Fruit fly (Drosophila melanogaster) whole organism, embryonic: Measurements from ENCODE around the gene CG3862.
A peak's percentile ranks its signal among the peaks of the same experiment; 100 is the strongest.

ENCODE experiments used
- Antp ChIP-seq: fragments of 200-800 bp; sonication (Bioruptor generic); optimal IDR thresholded peaks from 3 replicates; lab custom pipeline; 2016; ENCODE audit warnings: missing biosample characterization, missing genetic modification characterization
- Bgb ChIP-seq: fragments of 200-800 bp; sonication (Bioruptor generic); IDR thresholded peaks from 2 replicates; pipeline ENCODE4 v1.3.6; 2022; ENCODE audit warnings: missing biosample characterization, missing genetic modification characterization; ENCODE audit not compliant: partially characterized antibody
- CG11398 ChIP-seq: fragments of 200-800 bp; sonication (Bioruptor generic); optimal IDR thresholded peaks from 2 replicates; lab custom pipeline; 2016; ENCODE audit warnings: missing biosample characterization, missing genetic modification characterization
- CG13287 ChIP-seq: fragments of 200-800 bp; sonication (Bioruptor generic); IDR thresholded peaks from 2 replicates; pipeline ENCODE4 v1.3.6; 2022; ENCODE audit warnings: missing biosample characterization, missing genetic modification characterization; ENCODE audit not compliant: partially characterized antibody
- CG15601 ChIP-seq: fragments of 200-800 bp; sonication (Bioruptor generic); optimal IDR thresholded peaks from 3 replicates; lab custom pipeline; 2019; ENCODE audit warnings: missing biosample characterization, mild to moderate bottlenecking, missing genetic modification characterization, moderate library complexity
- CG17829 ChIP-seq: fragments of 200-800 bp; optimal IDR thresholded peaks from 2 replicates; lab custom pipeline; 2019; ENCODE audit warnings: missing biosample characterization, mild to moderate bottlenecking, missing genetic modification characterization, moderate library complexity
- CG17912 ChIP-seq: fragments of 200-800 bp; sonication (Bioruptor generic); optimal IDR thresholded peaks from 2 replicates; lab custom pipeline; 2018; ENCODE audit warnings: missing biosample characterization, mild to moderate bottlenecking, missing genetic modification characterization
- CG30403 ChIP-seq: fragments of 200-800 bp; sonication (Bioruptor generic); optimal IDR thresholded peaks from 3 replicates; lab custom pipeline; 2016; ENCODE audit warnings: missing biosample characterization, missing genetic modification characterization
- CG32532 ChIP-seq: fragments of 200-800 bp; sonication (Bioruptor generic); IDR thresholded peaks from 2 replicates; pipeline ENCODE4 v1.3.6; 2022; ENCODE audit warnings: missing biosample characterization, missing genetic modification characterization
- CG33557 ChIP-seq: fragments of 200-800 bp; sonication (Bioruptor generic); optimal IDR thresholded peaks from 2 replicates; lab custom pipeline; 2019; ENCODE audit warnings: missing biosample characterization, mild to moderate bottlenecking, missing genetic modification characterization, moderate library complexity
- CG42726 ChIP-seq: fragments of 200-800 bp; sonication (Bioruptor generic); IDR thresholded peaks from 2 replicates; pipeline ENCODE4 v1.3.6; 2022; ENCODE audit warnings: missing biosample characterization, missing genetic modification characterization; ENCODE audit not compliant: partially characterized antibody
- CG4360 ChIP-seq: fragments of 200-800 bp; sonication (Bioruptor generic); IDR thresholded peaks from 2 replicates; pipeline ENCODE4 v1.3.6; 2022; ENCODE audit warnings: missing biosample characterization, missing genetic modification characterization
- CG4404 ChIP-seq: fragments of 200-800 bp; sonication (Bioruptor generic); IDR thresholded peaks from 2 replicates; pipeline ENCODE4 v1.3.6; 2022; ENCODE audit warnings: missing biosample characterization, missing genetic modification characterization
- CG4424 ChIP-seq: fragments of 200-800 bp; sonication (Bioruptor generic); optimal IDR thresholded peaks from 3 replicates; lab custom pipeline; 2016; ENCODE audit warnings: missing biosample characterization, missing genetic modification characterization
- CG6689 ChIP-seq: fragments of 200-800 bp; sonication (Bioruptor generic); IDR thresholded peaks from 2 replicates; pipeline ENCODE4 v1.3.6; 2022; ENCODE audit warnings: missing biosample characterization, missing genetic modification characterization
- CG7271 ChIP-seq: fragments of 200-800 bp; sonication (Bioruptor generic); optimal IDR thresholded peaks from 2 replicates; lab custom pipeline; 2018; ENCODE audit warnings: missing biosample characterization, mild to moderate bottlenecking, missing genetic modification characterization, moderate library complexity
- CG8388 ChIP-seq: fragments of 200-800 bp; sonication (Bioruptor generic); optimal IDR thresholded peaks from 2 replicates; lab custom pipeline; 2019; ENCODE audit warnings: missing biosample characterization, mild to moderate bottlenecking, missing genetic modification characterization, moderate library complexity
- Dbx ChIP-seq: fragments of 200-800 bp; sonication (Bioruptor generic); IDR thresholded peaks from 3 replicates; pipeline ENCODE4 v1.3.6; 2022; ENCODE audit warnings: missing biosample characterization, missing genetic modification characterization
- Dip2 ChIP-seq: fragments of 200-800 bp; sonication (Bioruptor generic); IDR thresholded peaks from 2 replicates; pipeline ENCODE4 v1.3.6; 2022; ENCODE audit warnings: missing biosample characterization, missing genetic modification characterization
- Doc2 ChIP-seq: fragments of 200-800 bp; sonication (Bioruptor generic); IDR thresholded peaks from 2 replicates; pipeline ENCODE4 v1.3.6; 2022; ENCODE audit warnings: missing biosample characterization, missing genetic modification characterization
- HLH3B ChIP-seq: fragments of 200-800 bp; sonication (Bioruptor generic); IDR thresholded peaks from 2 replicates; pipeline ENCODE4 v1.3.6; 2022; ENCODE audit warnings: missing biosample characterization, missing genetic modification characterization
- Hey ChIP-seq: fragments of 200-800 bp; sonication (Bioruptor generic); optimal IDR thresholded peaks from 3 replicates; lab custom pipeline; 2018; ENCODE audit warnings: missing biosample characterization, mild to moderate bottlenecking, missing genetic modification characterization
- Hr78 ChIP-seq, 2 experiments: fragments of 200-800 bp in 1 of 2; fragments of >200 bp in 1 of 2; sonication (Bioruptor generic) in 1 of 2; optimal IDR thresholded peaks; 2 replicates each; lab custom pipeline; 2017 to 2019; ENCODE audit warnings: missing biosample characterization in 2 of 2, missing genetic modification characterization in 2 of 2, mild to moderate bottlenecking in 1 of 2, moderate library complexity in 1 of 2
- Hsf ChIP-seq: fragments of 200-800 bp; sonication (Bioruptor generic); optimal IDR thresholded peaks from 3 replicates; lab custom pipeline; 2016; ENCODE audit warnings: missing biosample characterization, missing genetic modification characterization
- Kr ChIP-seq: fragments of 200-800 bp; sonication (Bioruptor generic); optimal IDR thresholded peaks from 2 replicates; lab custom pipeline; 2017; ENCODE audit warnings: missing biosample characterization, mild to moderate bottlenecking, missing genetic modification characterization
- MTF-1 ChIP-seq: fragments of 200-800 bp; sonication (Bioruptor generic); optimal IDR thresholded peaks from 2 replicates; lab custom pipeline; 2018; ENCODE audit warnings: missing biosample characterization, mild to moderate bottlenecking, missing genetic modification characterization, borderline replicate concordance
- NC2α ChIP-seq: fragments of 200-800 bp; sonication (Bioruptor generic); optimal IDR thresholded peaks from 2 replicates; lab custom pipeline; 2016; ENCODE audit warnings: missing biosample characterization, missing genetic modification characterization
- Neu2 ChIP-seq: fragments of 200-800 bp; sonication (Bioruptor generic); optimal IDR thresholded peaks from 3 replicates; lab custom pipeline; 2016; ENCODE audit warnings: missing biosample characterization, missing genetic modification characterization, borderline replicate concordance
- Ssrp ChIP-seq: fragments of 200-800 bp; sonication (Bioruptor generic); optimal IDR thresholded peaks from 2 replicates; lab custom pipeline; 2018; ENCODE audit warnings: missing biosample characterization, mild to moderate bottlenecking, missing genetic modification characterization, moderate library complexity
- ab ChIP-seq: fragments of 200-800 bp; sonication (Bioruptor generic); optimal IDR thresholded peaks from 2 replicates; lab custom pipeline; 2016; ENCODE audit warnings: missing biosample characterization, missing genetic modification characterization
- al ChIP-seq: fragments of 200-800 bp; sonication (Bioruptor generic); IDR thresholded peaks from 2 replicates; pipeline ENCODE4 v1.3.6; 2022; ENCODE audit warnings: missing biosample characterization, missing genetic modification characterization
- cad ChIP-seq: fragments of >200 bp; optimal IDR thresholded peaks from 2 replicates; lab custom pipeline; 2017; ENCODE audit warnings: missing biosample characterization, missing genetic modification characterization
- dati ChIP-seq: fragments of 200-800 bp; sonication (Bioruptor generic); IDR thresholded peaks from 2 replicates; pipeline ENCODE4 v1.3.6; 2022; ENCODE audit warnings: missing biosample characterization, missing genetic modification characterization
- en ChIP-seq: fragments of 200-800 bp; sonication (Bioruptor generic); optimal IDR thresholded peaks from 2 replicates; lab custom pipeline; 2016; ENCODE audit warnings: missing biosample characterization, missing genetic modification characterization
- fd102C ChIP-seq: fragments of 200-800 bp; sonication (Bioruptor generic); optimal IDR thresholded peaks from 2 replicates; lab custom pipeline; 2018; ENCODE audit warnings: missing biosample characterization, mild to moderate bottlenecking, missing genetic modification characterization, moderate library complexity
- fd96Cb ChIP-seq: fragments of 200-800 bp; sonication (Bioruptor generic); optimal IDR thresholded peaks from 2 replicates; lab custom pipeline; 2018; ENCODE audit warnings: missing biosample characterization, mild to moderate bottlenecking, missing genetic modification characterization, moderate library complexity
- hbn ChIP-seq: fragments of 200-800 bp; sonication (Bioruptor generic); IDR thresholded peaks from 2 replicates; pipeline ENCODE4 v1.3.6; 2022; ENCODE audit warnings: missing biosample characterization, missing genetic modification characterization; ENCODE audit not compliant: partially characterized antibody
- inv ChIP-seq: fragments of 200-800 bp; sonication (Bioruptor generic); IDR thresholded peaks from 2 replicates; pipeline ENCODE4 v1.3.6; 2022; ENCODE audit warnings: missing biosample characterization, missing genetic modification characterization; ENCODE audit not compliant: partially characterized antibody
- jigr1 ChIP-seq: fragments of 200-800 bp; sonication (Bioruptor generic); IDR thresholded peaks from 3 replicates; pipeline ENCODE4 v1.3.6; 2022; ENCODE audit warnings: missing biosample characterization, missing genetic modification characterization
- jumu ChIP-seq: fragments of 200-800 bp; sonication (Bioruptor generic); optimal IDR thresholded peaks from 3 replicates; lab custom pipeline; 2016; ENCODE audit warnings: missing biosample characterization, missing genetic modification characterization
- ken ChIP-seq: fragments of 200-800 bp; sonication (Bioruptor generic); IDR thresholded peaks from 3 replicates; pipeline ENCODE4 v1.3.6; 2022; ENCODE audit warnings: missing biosample characterization, missing genetic modification characterization
- lmd ChIP-seq: fragments of 200-800 bp; sonication (Bioruptor generic); IDR thresholded peaks from 2 replicates; pipeline ENCODE4 v1.3.6; 2022; ENCODE audit warnings: missing biosample characterization, missing genetic modification characterization
- luna ChIP-seq: fragments of 200-800 bp; sonication (Bioruptor generic); optimal IDR thresholded peaks from 2 replicates; lab custom pipeline; 2016; ENCODE audit warnings: missing biosample characterization, missing genetic modification characterization
- nom ChIP-seq: fragments of 200-800 bp; sonication (Bioruptor generic); optimal IDR thresholded peaks from 2 replicates; lab custom pipeline; 2017; ENCODE audit warnings: missing biosample characterization, missing genetic modification characterization, mild to moderate bottlenecking, moderate library complexity, missing genetic modification reagents
- sna ChIP-seq: fragments of 200-800 bp; sonication (Bioruptor generic); IDR thresholded peaks from 2 replicates; pipeline ENCODE4 v1.3.6; 2022; ENCODE audit warnings: missing biosample characterization, missing genetic modification characterization; ENCODE audit not compliant: partially characterized antibody
- ssp ChIP-seq: fragments of 200-800 bp; sonication (Bioruptor generic); IDR thresholded peaks from 2 replicates; pipeline ENCODE4 v1.3.6; 2022; ENCODE audit warnings: missing biosample characterization, missing genetic modification characterization
- tin ChIP-seq: fragments of 200-800 bp; sonication (Bioruptor generic); optimal IDR thresholded peaks from 3 replicates; lab custom pipeline; 2016; ENCODE audit warnings: missing biosample characterization, missing genetic modification characterization
- ttk ChIP-seq: fragments of 200-800 bp; sonication (Bioruptor generic); IDR thresholded peaks from 2 replicates; pipeline ENCODE4 v2.1.2; 2022; ENCODE audit warnings: missing biosample characterization, missing genetic modification characterization
- unpg ChIP-seq: fragments of 200-800 bp; sonication (Bioruptor generic); optimal IDR thresholded peaks from 3 replicates; lab custom pipeline; 2018; ENCODE audit warnings: missing biosample characterization, mild to moderate bottlenecking, missing genetic modification characterization, moderate library complexity

The CG3862 gene

dm6 chr2L:846167-846868 lies 20.7 kb upstream of the CG3862 start (continued):
- no peak for TF ChIP-seq sna (GFP tag; lab: Robert Waterston, UW)
- peak; percentile 56 for TF ChIP-seq CG4424 (GFP tag; lab: Kevin White, UChicago)
- TF ChIP-seq fd96Cb = peak; percentile 64
- TF ChIP-seq al (GFP tag; lab: Robert Waterston, UW) = no peak
- no peak for TF ChIP-seq CG4404 (GFP tag; lab: Robert Waterston, UW)
- peak; percentile 72 for TF ChIP-seq CG11398 (GFP tag; lab: Kevin White, UChicago)
- peak; percentile 12 for TF ChIP-seq tin (GFP tag; lab: Kevin White, UChicago)
- TF ChIP-seq cad (GFP tag; lab: Kevin White, UChicago) = no peak
- no peak for TF ChIP-seq jigr1 (GFP tag; lab: Robert Waterston, UW)
- no peak for TF ChIP-seq Hey
- no peak for TF ChIP-seq Dip2 (GFP tag; lab: Robert Waterston, UW)
- peak; percentile 73 for TF ChIP-seq Hsf
- peak; percentile 62 for TF ChIP-seq en (GFP tag; lab: Kevin White, UChicago)
- TF ChIP-seq CG42726 (GFP tag; lab: Robert Waterston, UW) = no peak
- TF ChIP-seq CG4360 (GFP tag; lab: Robert Waterston, UW) = no peak
- TF ChIP-seq ssp = peak; percentile 7; the same call in 1 of the 2 replicates
- TF ChIP-seq unpg = peak; percentile 71
- TF ChIP-seq CG6689 (GFP tag; lab: Robert Waterston, UW) = peak; percentile 67
- TF ChIP-seq CG33557 (GFP tag; lab: Kevin White, UChicago) = no peak
- no peak for TF ChIP-seq Bgb (GFP tag; lab: Robert Waterston, UW)
- no peak for TF ChIP-seq nom (GFP tag; lab: Kevin White, UChicago)
- no peak for TF ChIP-seq jumu (GFP tag; lab: Kevin White, UChicago)
- TF ChIP-seq CG17829 = peak; percentile 60
- TF ChIP-seq inv (GFP tag; lab: Robert Waterston, UW) = no peak
- no peak for TF ChIP-seq CG32532
- peak; percentile 70 for TF ChIP-seq lmd (GFP tag; lab: Robert Waterston, UW)
- TF ChIP-seq fd102C (GFP tag; lab: Kevin White, UChicago) = no peak
- peak; percentile 39 for TF ChIP-seq CG15601
- TF ChIP-seq dati = no peak
- peak; percentile 63 for TF ChIP-seq ab
- TF ChIP-seq Dbx = no peak
- no peak for TF ChIP-seq hbn (GFP tag; lab: Robert Waterston, UW)
- 0 out of 3 replicates have a peak, but pooled peaks have one; percentile 21 for TF ChIP-seq ken (GFP tag; lab: Robert Waterston, UW)
- TF ChIP-seq CG17912 (GFP tag; lab: Kevin White, UChicago) = no peak
- TF ChIP-seq Antp (GFP tag; lab: Kevin White, UChicago) = peak; percentile 62
- TF ChIP-seq HLH3B (GFP tag; lab: Robert Waterston, UW) = peak; percentile 9; the same call in 1 of the 2 replicates
- peak; percentile 69 for TF ChIP-seq Ssrp (tag; lab: Kevin White, UChicago)
- no peak for TF ChIP-seq Neu2 (GFP tag; lab: Kevin White, UChicago)
- no peak for TF ChIP-seq MTF-1
- peak in 1 of 2 experiments; percentile 69 for TF ChIP-seq Hr78 (GFP tag; optimal IDR thresholded peaks at IDR 0.05; lab: Kevin White, UChicago)
- TF ChIP-seq CG30403 (GFP tag; lab: Kevin White, UChicago) = peak; percentile 66
- peak; percentile 39 for TF ChIP-seq ttk
- no peak for TF ChIP-seq CG7271 (tag; lab: Kevin White, UChicago)
- TF ChIP-seq Kr = no peak
- no peak for TF ChIP-seq NC2α (GFP tag; lab: Kevin White, UChicago)
- no peak for TF ChIP-seq CG13287 (GFP tag; lab: Robert Waterston, UW)
- TF ChIP-seq luna (GFP tag; lab: Kevin White, UChicago) = no peak
- TF ChIP-seq CG8388 (GFP tag; lab: Kevin White, UChicago) = peak; percentile 67
- TF ChIP-seq Doc2 = no peak
